Fruit fly (Drosophila melanogaster): Measurements from ENCODE around the gene Ipk2.

dm6 chr2L:623210-623873, 49.3 kb upstream of the Ipk2 start:
- TF ChIP-seq cic (GFP tag; optimal IDR thresholded peaks at IDR 0.05), result no peak
- TF ChIP-seq kay (GFP tag; ENCODE audit: borderline replicate concordance), result no peak
- no peak for TF ChIP-seq Mnt (GFP tag; optimal IDR thresholded peaks at IDR 0.05)
- no peak for TF ChIP-seq ovo (GFP tag; optimal IDR thresholded peaks at IDR 0.05)
- no peak for TF ChIP-seq CG12768 (GFP tag; optimal IDR thresholded peaks at IDR 0.05)
- no peak for TF ChIP-seq pad (GFP tag; optimal IDR thresholded peaks at IDR 0.05)
- no peak for TF ChIP-seq CG7045 (GFP tag; optimal IDR thresholded peaks at IDR 0.05)
- no peak for TF ChIP-seq CG5204 (GFP tag; optimal IDR thresholded peaks at IDR 0.05)
- TF ChIP-seq cnc (optimal IDR thresholded peaks at IDR 0.05), result no peak
- no peak for TF ChIP-seq CG1620 (GFP tag; optimal IDR thresholded peaks at IDR 0.05)
- no peak for TF ChIP-seq toe (GFP tag; optimal IDR thresholded peaks at IDR 0.05)
- TF ChIP-seq tj (GFP tag; optimal IDR thresholded peaks at IDR 0.05), result no peak
- no peak for TF ChIP-seq CG33017 (tag; optimal IDR thresholded peaks at IDR 0.05)
